Fruit fly (Drosophila melanogaster): ENCODE data around the gene FASN2.

DNA sequence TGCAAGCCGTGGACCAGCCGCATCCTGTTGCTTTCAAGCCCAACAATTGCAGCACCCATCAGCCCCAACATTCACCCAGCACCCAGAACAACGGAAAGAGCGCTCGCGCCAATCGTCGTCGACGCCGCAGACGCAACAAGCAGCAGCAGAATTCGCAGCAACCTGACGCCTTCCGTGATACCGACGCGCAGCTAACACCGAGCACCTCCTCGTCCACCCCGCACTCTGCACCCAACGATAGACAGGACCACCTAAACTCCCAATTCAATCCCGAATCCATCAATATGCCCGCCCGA, 15.8 kb downstream of the FASN2 start:
- TF ChIP-seq CG14655 (GFP tag; optimal IDR thresholded peaks at IDR 0.05) (no peak), CG13204 (GFP tag; optimal IDR thresholded peaks at IDR 0.05) (no peak), CG8301 (tag; optimal IDR thresholded peaks at IDR 0.05) (no peak), EcR (GFP tag; optimal IDR thresholded peaks at IDR 0.05) (no peak), Ets98B (GFP tag; IDR thresholded peaks at IDR 0.05) (no peak), CG17806 (tag; optimal IDR thresholded peaks at IDR 0.05) (no peak), gl (tag; optimal IDR thresholded peaks at IDR 0.05) (no peak), Snoo (tag; optimal IDR thresholded peaks at IDR 0.05) (no peak), CG8159 (tag; optimal IDR thresholded peaks at IDR 0.05) (no peak), CG9948 (tag; optimal IDR thresholded peaks at IDR 0.05) (no peak)

Measured in whole organism, pupa.